Worm (Caenorhabditis elegans) whole organism, late embryonic: Measurements from ENCODE around the gene T01H3.2.
A peak's percentile ranks its signal among the peaks of the same experiment; 100 is the strongest.

ENCODE experiments used
- C38D4.7 ChIP-seq: fragments of 200-800 bp; sonication (Bioruptor generic); optimal IDR thresholded peaks from 2 replicates; lab custom pipeline; 2018; ENCODE audit warnings: mild to moderate bottlenecking, missing genetic modification characterization, moderate library complexity, missing compliant biosample characterization
- ama-1 ChIP-seq: fragments of 150-350 bp; optimal IDR thresholded peaks from 2 replicates; lab custom pipeline; 2014
- ceh-31 ChIP-seq: sonication (generic microtip); optimal IDR thresholded peaks from 2 replicates; lab custom pipeline; 2016; ENCODE audit warnings: missing genetic modification characterization, missing compliant biosample characterization
- elt-4 ChIP-seq: sonication (generic microtip); optimal IDR thresholded peaks from 2 replicates; lab custom pipeline; 2016; ENCODE audit warnings: missing genetic modification characterization, missing compliant biosample characterization
- fkh-10 ChIP-seq: fragments of 150-350 bp; optimal IDR thresholded peaks from 2 replicates; lab custom pipeline; 2014; ENCODE audit warnings: missing biosample characterization, missing genetic modification reagents, missing genetic modification characterization
- hlh-30 ChIP-seq: sonication (generic microtip); optimal IDR thresholded peaks from 2 replicates; lab custom pipeline; 2017; ENCODE audit warnings: antibody characterized with exemption, missing genetic modification characterization, missing compliant biosample characterization; ENCODE audit not compliant: insufficient read depth
- nfya-1 ChIP-seq: sonication (generic microtip); optimal IDR thresholded peaks from 2 replicates; lab custom pipeline; 2017; ENCODE audit warnings: missing genetic modification characterization, mild to moderate bottlenecking, missing compliant biosample characterization, antibody characterized with exemption, moderate library complexity
- pha-4 ChIP-seq: fragments of 150-350 bp; optimal IDR thresholded peaks from 2 replicates; lab custom pipeline; 2018; ENCODE audit warnings: missing biosample characterization, missing genetic modification reagents, missing genetic modification characterization
- unc-3 ChIP-seq, 2 experiments: fragments of 200-800 bp in 1 of 2; sonication (Bioruptor generic) in 1 of 2; sonication (generic microtip) in 1 of 2; conservative IDR thresholded peaks in 1 of 2; optimal IDR thresholded peaks in 1 of 2; 2 replicates each; pipeline versions ENCODE4 v1.3.6 to Lab custom; 2016 to 2022; ENCODE audit warnings: missing compliant biosample characterization in 2 of 2, missing genetic modification characterization in 2 of 2, missing genetic modification reagents in 1 of 2
- unc-86 ChIP-seq: sonication (generic microtip); optimal IDR thresholded peaks from 2 replicates; lab custom pipeline; 2016; ENCODE audit warnings: missing genetic modification characterization, missing compliant biosample characterization

- no peak for TF ChIP-seq fkh-10 (GFP tag; lab: Kevin White, UChicago)
- no peak for TF ChIP-seq elt-4 (tag; lab: Kevin White, UChicago)
- peak; percentile 79 for TF ChIP-seq ceh-31 (tag; lab: Kevin White, UChicago)
- TF ChIP-seq ama-1 (lab: Kevin White, UChicago) = no peak
- TF ChIP-seq unc-86 (tag; lab: Kevin White, UChicago) = no peak
- TF ChIP-seq nfya-1 (tag; lab: Kevin White, UChicago) = peak; percentile 42
- TF ChIP-seq C38D4.7 (GFP tag; lab: Kevin White, UChicago) = no peak
- no peak for TF ChIP-seq pha-4 (tag; lab: Kevin White, UChicago)
- no peak for TF ChIP-seq unc-3 (GFP tag; conservative IDR thresholded peaks at IDR 0.05; lab: Robert Waterston, UW)
- no peak for TF ChIP-seq unc-3 (tag; optimal IDR thresholded peaks at IDR 0.05; lab: Kevin White, UChicago)
- no peak for TF ChIP-seq hlh-30 (tag; lab: Kevin White, UChicago)
Measured at ce11 chrII:7857485-7858010, 20.2 kb downstream of the T01H3.2 start, which contains the start of the genes cec-3 and T09A5.15.
